2 worm cellular contexts compared by ENCODE assay signal in genomic region chrIII:8734327-8734885, ce11.
TF ChIP-seq lines count a peak whose summit lies in the region.

No protein-coding gene starts in this region.

TF ChIP-seq in whole organism, L3 larva, 47 proteins besides CTCF, POLR2A, EP300 and RAD21 (continued from another document):
- TF ChIP-seq nhr-11 (tag; optimal IDR thresholded peaks at IDR 0.05; lab: Kevin White, UChicago) (no peak), unc-62 (GFP tag; optimal IDR thresholded peaks at IDR 0.05; lab: Kevin White, UChicago) (peak; percentile 50), unc-39 (tag; optimal IDR thresholded peaks at IDR 0.05; lab: Kevin White, UChicago) (no peak), elt-3 (tag; optimal IDR thresholded peaks at IDR 0.05; lab: Kevin White, UChicago) (no peak), ZK546.5 (tag; optimal IDR thresholded peaks at IDR 0.05; lab: Kevin White, UChicago) (no peak), eor-1 (tag; optimal IDR thresholded peaks at IDR 0.05; lab: Kevin White, UChicago) (no peak)

TF ChIP-seq in whole organism, L4 larva, 104 proteins besides CTCF, POLR2A, EP300 and RAD21 (continued from another document):
- TF ChIP-seq spr-1 (tag; optimal IDR thresholded peaks at IDR 0.05; lab: Kevin White, UChicago): no peak
- peak; percentile 66 for TF ChIP-seq nhr-48 (tag; optimal IDR thresholded peaks at IDR 0.05; lab: Kevin White, UChicago)
- TF ChIP-seq hlh-11 (tag; optimal IDR thresholded peaks at IDR 0.05; lab: Kevin White, UChicago): peak; percentile 86
- TF ChIP-seq ctbp-1 (GFP tag; IDR thresholded peaks at IDR 0.05; lab: Robert Waterston, UW): no peak
- TF ChIP-seq saeg-2 (GFP tag; IDR thresholded peaks at IDR 0.05; lab: Robert Waterston, UW): 0 out of 2 replicates have a peak, but pooled peaks have one; percentile 67
- TF ChIP-seq sdz-12 (GFP tag; optimal IDR thresholded peaks at IDR 0.05; lab: Kevin White, UChicago): no peak
- no peak for TF ChIP-seq F37D6.2 (tag; optimal IDR thresholded peaks at IDR 0.05; lab: Kevin White, UChicago)
- 0 out of 2 replicates have a peak, but pooled peaks have one; percentile 19 for TF ChIP-seq vab-7 (GFP tag; IDR thresholded peaks at IDR 0.05; lab: Robert Waterston, UW)
- TF ChIP-seq pha-4 (GFP tag; IDR thresholded peaks at IDR 0.05; lab: Robert Waterston, UW): no peak
- TF ChIP-seq pha-4 (tag; optimal IDR thresholded peaks at IDR 0.05; lab: Kevin White, UChicago): peak; percentile 11
- no peak for TF ChIP-seq zfp-3 (GFP tag; conservative IDR thresholded peaks at IDR 0.05; lab: Robert Waterston, UW)
- TF ChIP-seq F49E8.2 (tag; optimal IDR thresholded peaks at IDR 0.05; lab: Kevin White, UChicago; ENCODE audit: borderline replicate concordance): no peak
- TF ChIP-seq ces-1 (GFP tag; optimal IDR thresholded peaks at IDR 0.05; lab: Kevin White, UChicago): no peak
- no peak for TF ChIP-seq fkh-10 (GFP tag; optimal IDR thresholded peaks at IDR 0.05; lab: Kevin White, UChicago)
- TF ChIP-seq mep-1 (tag; optimal IDR thresholded peaks at IDR 0.05; lab: Kevin White, UChicago): peak; percentile 41
- TF ChIP-seq nhr-237 (tag; optimal IDR thresholded peaks at IDR 0.05; lab: Kevin White, UChicago): no peak
- TF ChIP-seq Y105C5A.15 (GFP tag; IDR thresholded peaks at IDR 0.05; lab: Robert Waterston, UW): no peak
- no peak for TF ChIP-seq set-16 (GFP tag; IDR thresholded peaks at IDR 0.05; lab: Robert Waterston, UW)
- no peak for TF ChIP-seq lin-29 (GFP tag; IDR thresholded peaks at IDR 0.05; lab: Robert Waterston, UW)
- TF ChIP-seq hlh-30 (tag; optimal IDR thresholded peaks at IDR 0.05; lab: Kevin White, UChicago; ENCODE audit: insufficient read depth): peak; percentile 78
